Fruit fly (Drosophila melanogaster) whole organism, embryonic: ENCODE measurements around the gene Mf.
A peak's percentile ranks its signal among the peaks of the same experiment; 100 is the strongest.

Experiments
- CG10543 ChIP-seq: fragments of 200-800 bp; sonication (Bioruptor generic); optimal IDR thresholded peaks from 3 replicates; lab custom pipeline; 2017; ENCODE audit warnings: missing biosample characterization, mild to moderate bottlenecking, missing genetic modification characterization, moderate library complexity
- CG11696 ChIP-seq: fragments of 200-800 bp; sonication (Bioruptor generic); IDR thresholded peaks from 2 replicates; pipeline ENCODE4 v1.3.6; 2022; ENCODE audit warnings: missing biosample characterization, missing genetic modification characterization
- CG1233 ChIP-seq: fragments of 200-800 bp; sonication (Bioruptor generic); optimal IDR thresholded peaks from 4 replicates; lab custom pipeline; 2018; ENCODE audit warnings: missing biosample characterization, mild to moderate bottlenecking, missing genetic modification characterization
- CG14710 ChIP-seq: fragments of 200-800 bp; sonication (Bioruptor generic); optimal IDR thresholded peaks from 3 replicates; lab custom pipeline; 2019; ENCODE audit warnings: missing biosample characterization, mild to moderate bottlenecking, missing genetic modification characterization, moderate library complexity
- CG17612 ChIP-seq: fragments of 200-800 bp; sonication (Bioruptor generic); IDR thresholded peaks from 2 replicates; pipeline ENCODE4 v1.3.6; 2022; ENCODE audit warnings: missing biosample characterization, missing genetic modification characterization
- CG18262 ChIP-seq: fragments of 200-800 bp; optimal IDR thresholded peaks from 3 replicates; lab custom pipeline; 2019; ENCODE audit warnings: missing biosample characterization, mild to moderate bottlenecking, missing genetic modification characterization, moderate library complexity
- CG2199 ChIP-seq: fragments of 200-800 bp; sonication (Bioruptor generic); IDR thresholded peaks from 3 replicates; pipeline ENCODE4 v1.3.6; 2022; ENCODE audit warnings: missing biosample characterization, missing genetic modification characterization
- CG34376 ChIP-seq: fragments of 200-800 bp; sonication (Bioruptor generic); optimal IDR thresholded peaks from 2 replicates; lab custom pipeline; 2018; ENCODE audit warnings: missing biosample characterization, mild to moderate bottlenecking, missing genetic modification characterization
- CG34422 ChIP-seq: fragments of 200-800 bp; sonication (Bioruptor generic); IDR thresholded peaks from 3 replicates; pipeline ENCODE4 v1.3.6; 2022; ENCODE audit warnings: missing biosample characterization, missing genetic modification characterization
- CG4360 ChIP-seq: fragments of 200-800 bp; sonication (Bioruptor generic); IDR thresholded peaks from 2 replicates; pipeline ENCODE4 v1.3.6; 2022; ENCODE audit warnings: missing biosample characterization, missing genetic modification characterization
- CG43689 ChIP-seq: fragments of 200-800 bp; sonication (Bioruptor generic); IDR thresholded peaks from 2 replicates; pipeline ENCODE4 v1.3.6; 2022; ENCODE audit warnings: missing biosample characterization, missing genetic modification characterization
- CG7556 ChIP-seq: fragments of 200-800 bp; sonication (Bioruptor generic); optimal IDR thresholded peaks from 2 replicates; lab custom pipeline; 2017; ENCODE audit warnings: missing biosample characterization, mild to moderate bottlenecking, missing genetic modification characterization
- CG7745 ChIP-seq: fragments of 200-800 bp; sonication (Bioruptor generic); optimal IDR thresholded peaks from 2 replicates; lab custom pipeline; 2018; ENCODE audit warnings: missing biosample characterization, mild to moderate bottlenecking, missing genetic modification characterization, moderate library complexity
- CG7839 ChIP-seq: fragments of 200-800 bp; sonication (Bioruptor generic); optimal IDR thresholded peaks from 3 replicates; lab custom pipeline; 2018; ENCODE audit warnings: missing biosample characterization, mild to moderate bottlenecking, missing genetic modification characterization, moderate library complexity
- CG7963 ChIP-seq: fragments of 200-800 bp; sonication (Bioruptor generic); IDR thresholded peaks from 3 replicates; pipeline ENCODE4 v1.3.6; 2022; ENCODE audit warnings: missing biosample characterization, missing genetic modification characterization; ENCODE audit not compliant: partially characterized antibody
- CG7987 ChIP-seq: fragments of 200-800 bp; sonication (Bioruptor generic); optimal IDR thresholded peaks from 2 replicates; lab custom pipeline; 2018; ENCODE audit warnings: missing biosample characterization, mild to moderate bottlenecking, missing genetic modification characterization, moderate library complexity
- CG8765 ChIP-seq: fragments of 200-800 bp; sonication (Bioruptor generic); IDR thresholded peaks from 2 replicates; pipeline ENCODE4 v1.3.6; 2022; ENCODE audit warnings: missing biosample characterization, missing genetic modification characterization
- CG9876 ChIP-seq: fragments of 200-800 bp; sonication (Bioruptor generic); optimal IDR thresholded peaks from 2 replicates; lab custom pipeline; 2016; ENCODE audit warnings: missing biosample characterization, missing genetic modification characterization
- CoRest ChIP-seq: fragments of 200-800 bp; sonication (Bioruptor generic); optimal IDR thresholded peaks from 3 replicates; lab custom pipeline; 2018; ENCODE audit warnings: missing biosample characterization, mild to moderate bottlenecking, missing genetic modification characterization, moderate library complexity
- Dref ChIP-seq: fragments of 200-800 bp; sonication (Bioruptor generic); IDR thresholded peaks from 2 replicates; pipeline ENCODE4 v1.3.6; 2022; ENCODE audit warnings: missing biosample characterization, missing genetic modification characterization
- Drgx ChIP-seq: fragments of 200-800 bp; sonication (Bioruptor generic); IDR thresholded peaks from 2 replicates; pipeline ENCODE4 v1.3.6; 2022; ENCODE audit warnings: missing biosample characterization, missing genetic modification characterization
- ERR ChIP-seq: fragments of 200-800 bp; sonication (Bioruptor generic); optimal IDR thresholded peaks from 2 replicates; lab custom pipeline; 2016; ENCODE audit warnings: missing biosample characterization, missing genetic modification characterization
- Eip74EF ChIP-seq, 2 experiments: fragments of 200-800 bp in 1 of 2; fragments of >200 bp in 1 of 2; sonication (Bioruptor generic) in 1 of 2; optimal IDR thresholded peaks; 2 replicates each; lab custom pipeline; 2017 to 2019; ENCODE audit warnings: missing biosample characterization in 2 of 2, missing genetic modification characterization in 2 of 2, mild to moderate bottlenecking in 1 of 2, moderate library complexity in 1 of 2
- Ets65A ChIP-seq: fragments of 200-800 bp; sonication (Bioruptor generic); peaks from one replicate; lab custom pipeline; 2016; ENCODE audit warnings: missing biosample characterization, missing genetic modification characterization
- Ets97D ChIP-seq: fragments of 200-800 bp; sonication (Bioruptor generic); optimal IDR thresholded peaks from 3 replicates; lab custom pipeline; 2016; ENCODE audit warnings: missing biosample characterization, missing genetic modification characterization
- Fer1 ChIP-seq: fragments of 200-800 bp; sonication (Bioruptor generic); optimal IDR thresholded peaks from 2 replicates; lab custom pipeline; 2017; ENCODE audit warnings: missing biosample characterization, mild to moderate bottlenecking, missing genetic modification characterization
- HLH54F ChIP-seq: fragments of 200-800 bp; sonication (Bioruptor generic); optimal IDR thresholded peaks from 3 replicates; lab custom pipeline; 2016; ENCODE audit warnings: missing biosample characterization, missing genetic modification characterization
- Med ChIP-seq: fragments of 200-800 bp; sonication (Bioruptor generic); peaks from one replicate; lab custom pipeline; 2016; ENCODE audit warnings: missing biosample characterization, missing genetic modification characterization, mild to moderate bottlenecking, inconsistent platforms, moderate library complexity
- Pdp1 ChIP-seq, 2 experiments: fragments of 200-800 bp; sonication (Bioruptor generic); optimal IDR thresholded peaks; 3 replicates each; lab custom pipeline; 2016; ENCODE audit warnings: missing biosample characterization in 2 of 2, missing genetic modification characterization in 2 of 2, mild to moderate bottlenecking in 1 of 2, moderate library complexity in 1 of 2
- Poxn ChIP-seq: fragments of 200-800 bp; sonication (Bioruptor generic); IDR thresholded peaks from 2 replicates; pipeline ENCODE4 v1.3.6; 2022; ENCODE audit warnings: missing biosample characterization, missing genetic modification characterization
- amos ChIP-seq: fragments of 200-800 bp; sonication (Bioruptor generic); IDR thresholded peaks from 2 replicates; pipeline ENCODE4 v1.3.6; 2022; ENCODE audit warnings: missing biosample characterization, missing genetic modification characterization; ENCODE audit not compliant: partially characterized antibody
- cas ChIP-seq: fragments of 200-800 bp; sonication (Bioruptor generic); IDR thresholded peaks from 2 replicates; pipeline ENCODE4 v1.3.6; 2022; ENCODE audit warnings: missing biosample characterization, missing genetic modification characterization
- cg ChIP-seq: fragments of 200-800 bp; sonication (Bioruptor generic); optimal IDR thresholded peaks from 3 replicates; lab custom pipeline; 2019; ENCODE audit warnings: missing biosample characterization, mild to moderate bottlenecking, missing genetic modification characterization, moderate library complexity
- chinmo ChIP-seq: fragments of 200-800 bp; sonication (Bioruptor generic); IDR thresholded peaks from 4 replicates; pipeline ENCODE4 v1.3.6; 2022; ENCODE audit warnings: missing biosample characterization, missing genetic modification characterization; ENCODE audit not compliant: partially characterized antibody
- eyg ChIP-seq: fragments of 200-800 bp; sonication (Bioruptor generic); optimal IDR thresholded peaks from 3 replicates; lab custom pipeline; 2016; ENCODE audit warnings: missing biosample characterization, missing genetic modification characterization
- ftz-f1 ChIP-seq: fragments of 200-800 bp; sonication (Bioruptor generic); optimal IDR thresholded peaks from 2 replicates; lab custom pipeline; 2016; ENCODE audit warnings: missing biosample characterization, missing genetic modification characterization
- gfzf ChIP-seq: fragments of 200-800 bp; sonication (Bioruptor generic); optimal IDR thresholded peaks from 2 replicates; lab custom pipeline; 2016; ENCODE audit warnings: missing biosample characterization, mild to moderate bottlenecking, missing genetic modification characterization, moderate library complexity
- knrl ChIP-seq: fragments of 200-800 bp; sonication (Bioruptor generic); IDR thresholded peaks from 3 replicates; pipeline ENCODE4 v1.3.6; 2022; ENCODE audit warnings: missing biosample characterization, missing genetic modification characterization; ENCODE audit not compliant: partially characterized antibody
- lab ChIP-seq: fragments of 200-800 bp; sonication (Bioruptor generic); optimal IDR thresholded peaks from 3 replicates; lab custom pipeline; 2017; ENCODE audit warnings: missing biosample characterization, missing genetic modification characterization, mild to moderate bottlenecking, moderate library complexity, missing genetic modification reagents
- mam ChIP-seq: fragments of 200-800 bp; sonication (Bioruptor generic); optimal IDR thresholded peaks from 3 replicates; lab custom pipeline; 2016; ENCODE audit warnings: missing biosample characterization, missing genetic modification characterization
- mld ChIP-seq: fragments of 200-800 bp; sonication (Bioruptor generic); IDR thresholded peaks from 3 replicates; pipeline ENCODE4 v1.3.6; 2022; ENCODE audit warnings: missing biosample characterization, missing genetic modification characterization; ENCODE audit not compliant: partially characterized antibody
- pnt ChIP-seq: fragments of 200-800 bp; sonication (Bioruptor generic); optimal IDR thresholded peaks from 3 replicates; lab custom pipeline; 2016; ENCODE audit warnings: missing biosample characterization, missing genetic modification characterization
- psq ChIP-seq: fragments of 200-800 bp; sonication (Bioruptor generic); optimal IDR thresholded peaks from 2 replicates; lab custom pipeline; 2017; ENCODE audit warnings: missing biosample characterization, missing genetic modification characterization
- run ChIP-seq: fragments of 200-800 bp; sonication (Bioruptor generic); optimal IDR thresholded peaks from 3 replicates; lab custom pipeline; 2018; ENCODE audit warnings: missing biosample characterization, mild to moderate bottlenecking, missing genetic modification characterization
- sob ChIP-seq: fragments of 200-800 bp; sonication (Bioruptor generic); IDR thresholded peaks from 2 replicates; pipeline ENCODE4 v1.3.6; 2022; ENCODE audit warnings: missing biosample characterization, missing genetic modification characterization
- sug ChIP-seq: fragments of 200-800 bp; optimal IDR thresholded peaks from 2 replicates; lab custom pipeline; 2019; ENCODE audit warnings: missing biosample characterization, mild to moderate bottlenecking, missing genetic modification characterization, moderate library complexity

Gene Mf

DNA sequence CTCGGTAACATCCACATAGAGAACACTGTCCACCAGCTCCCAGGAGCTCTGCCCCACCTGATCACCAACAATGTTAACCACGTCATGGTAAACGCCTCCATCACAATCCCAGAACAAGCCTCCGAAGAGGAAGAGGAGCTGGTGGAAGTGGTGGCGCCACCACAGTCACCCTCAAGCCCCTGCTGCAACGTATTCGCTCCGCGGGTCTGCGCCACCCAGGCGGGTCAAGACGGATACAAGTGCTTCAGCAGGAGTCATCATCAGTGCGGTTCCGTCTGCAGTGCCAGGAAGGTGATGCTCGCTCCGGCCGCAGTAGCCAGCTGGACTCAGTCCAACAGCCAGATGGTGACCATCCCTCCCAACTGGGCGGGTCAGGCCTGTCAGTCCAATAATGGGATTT, 43.1 kb downstream of the Mf start (continued):
- TF ChIP-seq Eip74EF (GFP tag; optimal IDR thresholded peaks at IDR 0.05; lab: Kevin White, UChicago) (no peak), Fer1 (GFP tag; lab: Kevin White, UChicago) (no peak)

dm6 chr3R:15136846-15137245, 44.5 kb downstream of the Mf start, which contains the start of the genes CG6912 and CG3984:
Gene CG6912 (minus strand): TSS chr3R:15137004.
Gene CG3984 (plus strand): TSS chr3R:15137148.
- peak; percentile 0 for TF ChIP-seq CG10543 (GFP tag; lab: Kevin White, UChicago)
- no peak for TF ChIP-seq CG11696 (GFP tag; lab: Robert Waterston, UW)
- TF ChIP-seq CG1233 (GFP tag; lab: Kevin White, UChicago), result no peak
- 0 out of 2 replicates have a peak, but pooled peaks have one; percentile 18 for TF ChIP-seq sob (GFP tag; lab: Robert Waterston, UW)
- 0 out of 3 replicates have a peak, but pooled peaks have one; percentile 12 for TF ChIP-seq mld (GFP tag; lab: Robert Waterston, UW)
- no peak for TF ChIP-seq CG2199 (GFP tag; lab: Robert Waterston, UW)
- peak; percentile 18; the same call in 1 of the 3 replicates for TF ChIP-seq knrl (GFP tag; lab: Robert Waterston, UW)
- 0 out of 2 replicates have a peak, but pooled peaks have one; percentile 5 for TF ChIP-seq Dref (GFP tag; lab: Robert Waterston, UW)
- peak; percentile 58 for TF ChIP-seq Med
- TF ChIP-seq ftz-f1, result peak; percentile 86
- TF ChIP-seq CG43689 (GFP tag; lab: Robert Waterston, UW), result 0 out of 2 replicates have a peak, but pooled peaks have one; percentile 3
- TF ChIP-seq CG34376 (GFP tag; lab: Kevin White, UChicago), result peak; percentile 33
- peak in 1 of 2 experiments; percentile 36 for TF ChIP-seq Pdp1 (GFP tag; optimal IDR thresholded peaks at IDR 0.05; lab: Kevin White, UChicago)
- TF ChIP-seq Poxn (GFP tag; lab: Robert Waterston, UW), result 0 out of 2 replicates have a peak, but pooled peaks have one; percentile 22
- peak; percentile 27 for TF ChIP-seq ERR
- TF ChIP-seq CG34422, result 0 out of 3 replicates have a peak, but pooled peaks have one; percentile 23
- TF ChIP-seq mam (GFP tag; lab: Kevin White, UChicago), result no peak
- 0 out of 2 replicates have a peak, but pooled peaks have one; percentile 29 for TF ChIP-seq CG17612
- no peak for TF ChIP-seq Drgx (GFP tag; lab: Robert Waterston, UW)
- TF ChIP-seq chinmo (GFP tag; lab: Robert Waterston, UW), result peak; percentile 92
- 0 out of 2 replicates have a peak, but pooled peaks have one; percentile 11 for TF ChIP-seq amos (GFP tag; lab: Robert Waterston, UW)
- TF ChIP-seq sug (tag; lab: Kevin White, UChicago), result peak; percentile 60

dm6 chr3R:15136015-15136414, 45.3 kb downstream of the Mf start:
- no peak for TF ChIP-seq psq
- TF ChIP-seq cg, result peak; percentile 1
- peak; percentile 32; the same call in 1 of the 2 replicates for TF ChIP-seq CG8765 (GFP tag; lab: Robert Waterston, UW)
- TF ChIP-seq CG4360 (GFP tag; lab: Robert Waterston, UW), result peak; percentile 100
- TF ChIP-seq cas (GFP tag; lab: Robert Waterston, UW), result 0 out of 2 replicates have a peak, but pooled peaks have one; percentile 14
- peak; percentile 33 for TF ChIP-seq Ets65A (GFP tag; lab: Kevin White, UChicago)

DNA sequence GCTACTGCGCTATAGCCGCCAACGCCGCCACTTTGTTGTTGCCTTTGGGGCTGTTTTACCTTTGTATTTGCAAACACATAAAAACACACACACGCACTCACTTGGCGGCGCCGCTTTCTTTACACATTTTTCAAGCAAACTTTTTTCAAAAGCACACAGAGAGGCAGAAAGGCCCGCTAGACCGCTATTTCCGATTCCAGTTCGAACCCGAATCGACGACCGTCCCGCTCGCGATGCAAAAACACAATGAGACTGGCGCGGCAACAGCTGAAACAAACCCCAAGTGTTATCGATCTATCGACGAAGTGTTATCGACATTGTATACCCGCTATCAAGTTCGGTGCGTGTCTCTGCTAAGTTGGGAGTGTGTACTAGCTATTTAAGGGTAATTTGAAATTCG, 49.6 kb downstream of the Mf start, which contains the start of gene CG42788:
Gene CG42788 (minus strand): TSS at position 250 of the 400 bp plus-strand sequence.
- TF ChIP-seq eyg (peak; percentile 12), lab (GFP tag; lab: Kevin White, UChicago) (peak; percentile 67), gfzf (GFP tag; lab: Kevin White, UChicago) (peak; percentile 62), CG7556 (peak; percentile 6), CoRest (peak; percentile 93), CG7745 (tag; lab: Kevin White, UChicago) (peak; percentile 79), HLH54F (peak; percentile 57), CG14710 (peak; percentile 51), CG7839 (tag; lab: Kevin White, UChicago) (peak; percentile 52), pnt (GFP tag; lab: Kevin White, UChicago) (peak; percentile 39), CG7987 (peak; percentile 80), run (tag; lab: Kevin White, UChicago) (peak; percentile 55), CG7963 (no peak), Ets97D (peak; percentile 95), CG18262 (tag; lab: Kevin White, UChicago) (peak; percentile 17), CG9876 (GFP tag; lab: Kevin White, UChicago) (peak; percentile 57)
